Worm (Caenorhabditis elegans) whole organism, late embryonic: ENCODE measurements around the gene Y39B6A.34.

Experiments used
- C08G9.2 ChIP-seq: sonication (generic microtip); optimal IDR thresholded peaks from 2 replicates; lab custom pipeline; 2016; ENCODE audit warnings: mild to moderate bottlenecking, missing genetic modification characterization, moderate library complexity, missing compliant biosample characterization
- Y22D7AL.16 ChIP-seq: sonication (generic microtip); optimal IDR thresholded peaks from 2 replicates; lab custom pipeline; 2016; ENCODE audit warnings: missing genetic modification characterization, missing compliant biosample characterization
- ahr-1 ChIP-seq: sonication (generic microtip); optimal IDR thresholded peaks from 2 replicates; lab custom pipeline; 2016; ENCODE audit warnings: missing genetic modification characterization, missing compliant biosample characterization
- ceh-18 ChIP-seq: sonication (generic microtip); optimal IDR thresholded peaks from 2 replicates; lab custom pipeline; 2016; ENCODE audit warnings: missing genetic modification characterization, missing compliant biosample characterization
- ceh-24 ChIP-seq: sonication (generic microtip); optimal IDR thresholded peaks from 2 replicates; lab custom pipeline; 2016; ENCODE audit warnings: mild to moderate bottlenecking, missing genetic modification characterization, missing compliant biosample characterization
- ceh-31 ChIP-seq: sonication (generic microtip); optimal IDR thresholded peaks from 2 replicates; lab custom pipeline; 2016; ENCODE audit warnings: missing genetic modification characterization, missing compliant biosample characterization
- ceh-48 ChIP-seq: sonication (generic microtip); optimal IDR thresholded peaks from 2 replicates; lab custom pipeline; 2016; ENCODE audit warnings: missing genetic modification characterization, inconsistent platforms, missing compliant biosample characterization
- ceh-6 ChIP-seq: fragments of 200-800 bp; sonication (Bioruptor generic); optimal IDR thresholded peaks from 2 replicates; lab custom pipeline; 2018; ENCODE audit warnings: mild to moderate bottlenecking, missing genetic modification characterization, missing compliant biosample characterization
- elt-2 ChIP-seq: sonication (generic microtip); optimal IDR thresholded peaks from 2 replicates; lab custom pipeline; 2016; ENCODE audit warnings: missing genetic modification reagents, missing genetic modification characterization, missing compliant biosample characterization
- ets-4 ChIP-seq: sonication (generic microtip); optimal IDR thresholded peaks from 2 replicates; lab custom pipeline; 2016; ENCODE audit warnings: missing genetic modification characterization, missing compliant biosample characterization
- fax-1 ChIP-seq: sonication (generic microtip); optimal IDR thresholded peaks from 2 replicates; lab custom pipeline; 2016; ENCODE audit warnings: missing genotype, missing genetic modification characterization, missing compliant biosample characterization
- fkh-10 ChIP-seq: fragments of 150-350 bp; optimal IDR thresholded peaks from 2 replicates; lab custom pipeline; 2014; ENCODE audit warnings: missing biosample characterization, missing genetic modification reagents, missing genetic modification characterization
- hlh-13 ChIP-seq: fragments of 200-800 bp; sonication (Bioruptor generic); optimal IDR thresholded peaks from 2 replicates; lab custom pipeline; 2018; ENCODE audit warnings: mild to moderate bottlenecking, missing genetic modification characterization, missing compliant biosample characterization
- hlh-15 ChIP-seq: sonication (generic microtip); optimal IDR thresholded peaks from 2 replicates; lab custom pipeline; 2016; ENCODE audit warnings: missing genetic modification characterization, missing compliant biosample characterization
- hlh-6 ChIP-seq: sonication (generic microtip); optimal IDR thresholded peaks from 2 replicates; lab custom pipeline; 2016; ENCODE audit warnings: missing genotype, missing genetic modification characterization, missing compliant biosample characterization
- hlh-8 ChIP-seq: sonication (generic microtip); optimal IDR thresholded peaks from 2 replicates; lab custom pipeline; 2016; ENCODE audit warnings: missing genotype, missing genetic modification characterization, missing compliant biosample characterization
- lin-11 ChIP-seq: fragments of 200-800 bp; sonication (Bioruptor generic); optimal IDR thresholded peaks from 2 replicates; lab custom pipeline; 2018; ENCODE audit warnings: mild to moderate bottlenecking, missing genetic modification characterization, missing compliant biosample characterization
- mec-3 ChIP-seq: sonication (generic microtip); optimal IDR thresholded peaks from 2 replicates; lab custom pipeline; 2016; ENCODE audit warnings: borderline replicate concordance, missing genetic modification characterization, missing compliant biosample characterization
- nhr-232 ChIP-seq: sonication (generic microtip); optimal IDR thresholded peaks from 2 replicates; lab custom pipeline; 2016; ENCODE audit warnings: missing genetic modification characterization, missing compliant biosample characterization
- npax-4 ChIP-seq: sonication (generic microtip); optimal IDR thresholded peaks from 2 replicates; lab custom pipeline; 2016; ENCODE audit warnings: missing genetic modification characterization, missing compliant biosample characterization
- odd-2 ChIP-seq: sonication (generic microtip); optimal IDR thresholded peaks from 2 replicates; lab custom pipeline; 2017; ENCODE audit warnings: antibody characterized with exemption, mild to moderate bottlenecking, missing genetic modification characterization, missing compliant biosample characterization
- pax-1 ChIP-seq: fragments of 150-350 bp; optimal IDR thresholded peaks from 2 replicates; lab custom pipeline; 2014; ENCODE audit warnings: missing biosample characterization, missing genetic modification characterization
- pha-4 ChIP-seq: fragments of 150-350 bp; optimal IDR thresholded peaks from 2 replicates; lab custom pipeline; 2018; ENCODE audit warnings: missing biosample characterization, missing genetic modification reagents, missing genetic modification characterization
- pqm-1 ChIP-seq: sonication (generic microtip); optimal IDR thresholded peaks from 2 replicates; lab custom pipeline; 2016; ENCODE audit warnings: missing genetic modification characterization, missing compliant biosample characterization
- sdc-2 ChIP-seq: sonication (generic microtip); optimal IDR thresholded peaks from 2 replicates; lab custom pipeline; 2016; ENCODE audit warnings: missing genotype, missing genetic modification characterization, missing compliant biosample characterization
- sox-4 ChIP-seq: sonication (generic microtip); optimal IDR thresholded peaks from 2 replicates; lab custom pipeline; 2017; ENCODE audit warnings: mild to moderate bottlenecking, missing genetic modification characterization, inconsistent platforms, missing compliant biosample characterization
- syd-9 ChIP-seq: sonication (generic microtip); optimal IDR thresholded peaks from 2 replicates; lab custom pipeline; 2016; ENCODE audit warnings: mild to moderate bottlenecking, missing genetic modification characterization, moderate library complexity, missing compliant biosample characterization
- tbx-2 ChIP-seq: sonication (generic microtip); optimal IDR thresholded peaks from 2 replicates; lab custom pipeline; 2016; ENCODE audit warnings: missing genetic modification characterization, missing compliant biosample characterization
- unc-3 ChIP-seq, 2 experiments: fragments of 200-800 bp in 1 of 2; sonication (Bioruptor generic) in 1 of 2; sonication (generic microtip) in 1 of 2; conservative IDR thresholded peaks in 1 of 2; optimal IDR thresholded peaks in 1 of 2; 2 replicates each; pipeline versions ENCODE4 v1.3.6 to Lab custom; 2016 to 2022; ENCODE audit warnings: missing compliant biosample characterization in 2 of 2, missing genetic modification characterization in 2 of 2, missing genetic modification reagents in 1 of 2
- unc-42 ChIP-seq: sonication (generic microtip); optimal IDR thresholded peaks from 2 replicates; lab custom pipeline; 2016; ENCODE audit warnings: missing genotype, missing genetic modification characterization, missing compliant biosample characterization
- zip-5 ChIP-seq: sonication (generic microtip); optimal IDR thresholded peaks from 2 replicates; lab custom pipeline; 2016; ENCODE audit warnings: missing genetic modification characterization, missing compliant biosample characterization
- ztf-16 ChIP-seq: sonication (generic microtip); optimal IDR thresholded peaks from 2 replicates; lab custom pipeline; 2017; ENCODE audit warnings: missing genetic modification characterization, missing compliant biosample characterization

Y39B6A.34 gene

ce11 chrV:18967479-18968056 lies 33.2 kb upstream of the Y39B6A.34 start, which contains the start of gene Y39B6A.43 (continued):
- TF ChIP-seq hlh-6 (tag; lab: Kevin White, UChicago) (no peak), ceh-48 (tag; lab: Kevin White, UChicago) (peak; percentile 84), unc-42 (tag; lab: Kevin White, UChicago) (peak; percentile 63)
- TF ChIP-seq, all 69 proteins: peak for 27

- no peak for TF ChIP-seq ztf-16 (tag; lab: Kevin White, UChicago)
- TF ChIP-seq hlh-8 (tag; lab: Kevin White, UChicago): no peak
- TF ChIP-seq hlh-15 (tag; lab: Kevin White, UChicago): no peak
- TF ChIP-seq pax-1 (tag; lab: Kevin White, UChicago): no peak
- no peak for TF ChIP-seq odd-2 (tag; lab: Kevin White, UChicago)
- no peak for TF ChIP-seq ceh-31 (tag; lab: Kevin White, UChicago)
- no peak for TF ChIP-seq syd-9 (tag; lab: Kevin White, UChicago)
- TF ChIP-seq sdc-2: no peak
- TF ChIP-seq ceh-18 (tag; lab: Kevin White, UChicago): no peak
- no peak for TF ChIP-seq C08G9.2
- TF ChIP-seq hlh-6 (tag; lab: Kevin White, UChicago): no peak
- TF ChIP-seq tbx-2 (tag; lab: Kevin White, UChicago): no peak
- TF ChIP-seq zip-5 (tag; lab: Kevin White, UChicago): no peak
- TF ChIP-seq ceh-48 (tag; lab: Kevin White, UChicago): no peak
- TF ChIP-seq pqm-1 (tag; lab: Kevin White, UChicago): no peak
- TF ChIP-seq unc-3 (GFP tag; conservative IDR thresholded peaks at IDR 0.05; lab: Robert Waterston, UW): no peak
- no peak for TF ChIP-seq unc-3 (tag; optimal IDR thresholded peaks at IDR 0.05; lab: Kevin White, UChicago)
- no peak for TF ChIP-seq lin-11 (tag; lab: Kevin White, UChicago)
- no peak for TF ChIP-seq ahr-1
- no peak for TF ChIP-seq ets-4 (tag; lab: Kevin White, UChicago)
- TF ChIP-seq hlh-13 (GFP tag; lab: Kevin White, UChicago): no peak
Observed at ce11 chrV:18969590-18970105, 31.2 kb upstream of the Y39B6A.34 start, which contains the start of gene Y39B6A.42. Y39B6A.42 (minus strand) TSS chrV:18969640.

- no peak for TF ChIP-seq elt-2 (tag; lab: Kevin White, UChicago)
- no peak for TF ChIP-seq ceh-6 (GFP tag; lab: Kevin White, UChicago)
- TF ChIP-seq nhr-232: no peak
Observed at ce11 chrV:18976539-18976938, 24.3 kb upstream of the Y39B6A.34 start.

- no peak for TF ChIP-seq pha-4 (tag; lab: Kevin White, UChicago)
- no peak for TF ChIP-seq npax-4 (tag; lab: Kevin White, UChicago)
Observed at ce11 chrV:18977876-18978275, 22.9 kb upstream of the Y39B6A.34 start, which contains the start of gene Y39B6A.41. Y39B6A.41 (minus strand) TSS chrV:18977976.

- TF ChIP-seq fax-1 (tag; lab: Kevin White, UChicago) (no peak), odd-2 (tag; lab: Kevin White, UChicago) (no peak), Y22D7AL.16 (tag; lab: Kevin White, UChicago) (no peak), sox-4 (no peak), sdc-2 (no peak), mec-3 (tag; lab: Kevin White, UChicago) (no peak), fkh-10 (GFP tag; lab: Kevin White, UChicago) (no peak), ceh-24 (tag; lab: Kevin White, UChicago) (no peak)
Observed at ce11 chrV:18978301-18978700, 22.5 kb upstream of the Y39B6A.34 start.
